Fruit fly (Drosophila melanogaster): ENCODE results near the gene CG7631.

CG7631 gene

DNA sequence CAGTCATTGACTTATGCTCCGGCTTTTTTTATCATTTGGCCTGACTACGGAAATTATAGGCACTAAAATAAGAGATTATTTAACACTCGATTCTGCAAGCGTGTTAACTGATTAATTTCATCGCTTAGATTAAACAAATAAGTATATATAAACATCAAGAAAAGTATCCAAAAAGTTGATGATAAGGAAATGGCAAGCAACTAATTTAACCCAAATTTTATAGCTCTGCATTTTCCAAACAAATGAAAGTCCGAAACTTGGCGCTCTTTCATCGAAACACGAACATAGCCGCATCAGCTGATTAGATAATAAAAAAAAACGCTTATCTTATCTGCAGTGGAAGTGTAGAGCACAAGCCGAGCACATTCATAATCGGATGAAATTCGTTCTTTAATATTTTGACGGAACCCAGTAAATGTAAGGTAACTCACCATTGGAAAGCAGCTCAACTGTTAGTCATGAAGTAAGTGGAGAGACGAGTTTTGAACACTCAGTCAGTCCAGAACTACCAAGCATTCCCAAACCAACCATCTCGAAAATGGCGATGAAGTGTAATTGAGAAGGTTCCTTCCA lies 1.2 kb downstream of the CG7631 start, which contains the start of gene CG18480 (continued):
- no peak for TF ChIP-seq Oaz (GFP tag; IDR thresholded peaks at IDR 0.05)
- TF ChIP-seq CG17385 (GFP tag; optimal IDR thresholded peaks at IDR 0.05) = peak; percentile 47
- peak; percentile 28 for TF ChIP-seq CG18619 (GFP tag; optimal IDR thresholded peaks at IDR 0.05)
- TF ChIP-seq crc (GFP tag; optimal IDR thresholded peaks at IDR 0.05) = peak; percentile 17
- no peak for TF ChIP-seq ac (GFP tag; optimal IDR thresholded peaks at IDR 0.05)
- TF ChIP-seq Adf1 (GFP tag; IDR thresholded peaks at IDR 0.05) = peak; percentile 26; the same call in 1 of the 2 replicates
- peak; percentile 62 for TF ChIP-seq CG2678 (tag; optimal IDR thresholded peaks at IDR 0.05)
- TF ChIP-seq p53 (GFP tag; optimal IDR thresholded peaks at IDR 0.05) = no peak
- TF ChIP-seq HmgZ (tag; optimal IDR thresholded peaks at IDR 0.05) = peak; percentile 54
- TF ChIP-seq grau (tag; optimal IDR thresholded peaks at IDR 0.05) = no peak
- no peak for TF ChIP-seq Hmx (GFP tag; optimal IDR thresholded peaks at IDR 0.05)
- peak; percentile 41 for TF ChIP-seq shn (GFP tag; optimal IDR thresholded peaks at IDR 0.05)
- no peak for TF ChIP-seq Poxn (GFP tag; IDR thresholded peaks at IDR 0.05)
- peak; percentile 43; the same call in 1 of the 2 replicates for TF ChIP-seq Ptx1 (GFP tag; IDR thresholded peaks at IDR 0.05)
- TF ChIP-seq chif (GFP tag; optimal IDR thresholded peaks at IDR 0.05) = peak; percentile 21 to 27
- peak; percentile 36; the same call in 1 of the 2 replicates for TF ChIP-seq CG3847 (GFP tag; IDR thresholded peaks at IDR 0.05)
- TF ChIP-seq mam (GFP tag; optimal IDR thresholded peaks at IDR 0.05) = peak; percentile 69
- TF ChIP-seq CG11695 (GFP tag; IDR thresholded peaks at IDR 0.05) = peak; percentile 56; the same call in 2 of the 3 replicates
- TF ChIP-seq Hey (tag; optimal IDR thresholded peaks at IDR 0.05) = no peak
- TF ChIP-seq CG10565 (GFP tag; optimal IDR thresholded peaks at IDR 0.05) = no peak
- peak; percentile 41; the same call in 1 of the 3 replicates for TF ChIP-seq ase (GFP tag; IDR thresholded peaks at IDR 0.05)
- peak; percentile 82 for TF ChIP-seq lab (GFP tag; optimal IDR thresholded peaks at IDR 0.05)
- TF ChIP-seq Pdp1 (GFP tag; optimal IDR thresholded peaks at IDR 0.05) = peak in 1 of 2 experiments; percentile 31
- peak; percentile 9 for TF ChIP-seq CG9727 (GFP tag; optimal IDR thresholded peaks at IDR 0.05)
- 0 out of 2 replicates have a peak, but pooled peaks have one; percentile 15 for TF ChIP-seq wdn (GFP tag; IDR thresholded peaks at IDR 0.05)
- TF ChIP-seq NfI (GFP tag; optimal IDR thresholded peaks at IDR 0.05) = peak; percentile 14
- TF ChIP-seq ind (GFP tag; optimal IDR thresholded peaks at IDR 0.05) = peak; percentile 64
- peak; percentile 71 for TF ChIP-seq lilli (GFP tag; optimal IDR thresholded peaks at IDR 0.05)
- peak; percentile 18 for TF ChIP-seq Hand (GFP tag; optimal IDR thresholded peaks at IDR 0.05)
- peak; percentile 81 for TF ChIP-seq exex (tag; optimal IDR thresholded peaks at IDR 0.05)
- no peak for TF ChIP-seq Jarid2 (GFP tag; optimal IDR thresholded peaks at IDR 0.05)
- TF ChIP-seq CG10209 (GFP tag; optimal IDR thresholded peaks at IDR 0.05) = peak; percentile 31
- no peak for TF ChIP-seq klu (GFP tag; IDR thresholded peaks at IDR 0.05)
- TF ChIP-seq CG14667 (GFP tag; IDR thresholded peaks at IDR 0.05) = 0 out of 2 replicates have a peak, but pooled peaks have one; percentile 12
- peak; percentile 9 for TF ChIP-seq D19B (GFP tag; optimal IDR thresholded peaks at IDR 0.05)
- TF ChIP-seq CG8944 (GFP tag; optimal IDR thresholded peaks at IDR 0.05) = no peak
- 0 out of 2 replicates have a peak, but pooled peaks have one; percentile 20 for TF ChIP-seq ttk (GFP tag; IDR thresholded peaks at IDR 0.05)
- peak; percentile 42 for TF ChIP-seq dmrt99B (tag; optimal IDR thresholded peaks at IDR 0.05)
- TF ChIP-seq CG33557 (GFP tag; optimal IDR thresholded peaks at IDR 0.05) = no peak
- TF ChIP-seq CG10959 (GFP tag; IDR thresholded peaks at IDR 0.05) = no peak
- peak; percentile 84 for TF ChIP-seq sens (GFP tag)
- peak; percentile 50 for TF ChIP-seq Xbp1 (GFP tag; optimal IDR thresholded peaks at IDR 0.05)
- TF ChIP-seq stc (GFP tag; IDR thresholded peaks at IDR 0.05) = no peak
- no peak for TF ChIP-seq sisA (GFP tag; IDR thresholded peaks at IDR 0.05)
- TF ChIP-seq CG16863 (GFP tag; optimal IDR thresholded peaks at IDR 0.05) = peak; percentile 0
- no peak; the same call in 1 of the 2 replicates for TF ChIP-seq CG8765 (GFP tag; IDR thresholded peaks at IDR 0.05)
- TF ChIP-seq CG10366 (GFP tag; IDR thresholded peaks at IDR 0.05) = peak; percentile 55
- TF ChIP-seq E2f2 (GFP tag; IDR thresholded peaks at IDR 0.05) = 0 out of 2 replicates have a peak, but pooled peaks have one; percentile 34
- peak; percentile 31 for TF ChIP-seq pho (GFP tag; optimal IDR thresholded peaks at IDR 0.05)
- peak; percentile 15 for TF ChIP-seq Hsf (GFP tag; optimal IDR thresholded peaks at IDR 0.05)
